Fruit fly (Drosophila melanogaster): ENCODE measurements around the gene Saysd1.

dm6 chr3R:25241507-25242070 lies 26.6 kb upstream of the Saysd1 start, which contains the start of gene CG11854:
- TF ChIP-seq insv (optimal IDR thresholded peaks at IDR 0.05) (no peak), psq (optimal IDR thresholded peaks at IDR 0.05) (no peak), h (optimal IDR thresholded peaks at IDR 0.05) (no peak), Myc (optimal IDR thresholded peaks at IDR 0.05) (no peak), ttk (optimal IDR thresholded peaks at IDR 0.05) (no peak), Sin3A (optimal IDR thresholded peaks at IDR 0.05) (no peak)

Data from Kc167 (cell line).